Worm (Caenorhabditis elegans) whole organism, L4 larva: ENCODE data around the gene slc-25A18.2.

Source experiments
- F10B5.3 ChIP-seq: sonication (generic microtip); optimal IDR thresholded peaks from 2 replicates; lab custom pipeline; 2016; ENCODE audit warnings: mild to moderate bottlenecking, missing genetic modification characterization, missing compliant biosample characterization
- F26F4.8 ChIP-seq: fragments of 200-800 bp; sonication (Bioruptor generic); conservative IDR thresholded peaks from 2 replicates; pipeline ENCODE4 v1.3.6; 2022; ENCODE audit warnings: missing genetic modification characterization, missing compliant biosample characterization
- T20F7.1 ChIP-seq: fragments of 200-800 bp; sonication (Bioruptor generic); optimal IDR thresholded peaks from 2 replicates; lab custom pipeline; 2018; ENCODE audit warnings: mild to moderate bottlenecking, missing genetic modification characterization, missing compliant biosample characterization
- T26A8.4 ChIP-seq: fragments of 200-800 bp; sonication (Bioruptor generic); IDR thresholded peaks from 2 replicates; pipeline ENCODE4 v1.3.6; 2022; ENCODE audit warnings: missing genetic modification characterization, missing compliant biosample characterization
- Y75B8A.6 ChIP-seq: fragments of 200-800 bp; sonication (Bioruptor generic); IDR thresholded peaks from 2 replicates; pipeline ENCODE4 v1.3.6; 2022; ENCODE audit warnings: missing genetic modification reagents, missing genetic modification characterization, missing compliant biosample characterization
- aha-1 ChIP-seq: fragments of 150-350 bp; peaks from one replicate; lab custom pipeline; 2014; ENCODE audit warnings: missing biosample characterization, missing genetic modification characterization
- ama-1 ChIP-seq: fragments of 150-350 bp; optimal IDR thresholded peaks from 2 replicates; lab custom pipeline; 2014; ENCODE audit warnings: inconsistent platforms, mixed read lengths
- ceh-20 ChIP-seq: fragments of 200-800 bp; sonication (Bioruptor generic); IDR thresholded peaks from 2 replicates; pipeline ENCODE4 v1.3.6; 2022; ENCODE audit warnings: missing genetic modification reagents, missing genetic modification characterization, missing compliant biosample characterization
- ceh-32 ChIP-seq: sonication (generic microtip); optimal IDR thresholded peaks from 2 replicates; lab custom pipeline; 2016; ENCODE audit warnings: mild to moderate bottlenecking, missing genetic modification characterization, missing compliant biosample characterization; ENCODE audit not compliant: poor library complexity
- ces-1 ChIP-seq: fragments of 150-350 bp; sonication (generic microtip); optimal IDR thresholded peaks from 4 replicates; lab custom pipeline; 2014; ENCODE audit warnings: missing biosample characterization, missing genetic modification reagents, missing genetic modification characterization
- cey-2 ChIP-seq: sonication (generic microtip); optimal IDR thresholded peaks from 3 replicates; lab custom pipeline; 2017; ENCODE audit warnings: missing genetic modification characterization, mild to moderate bottlenecking, missing compliant biosample characterization, antibody characterized with exemption, borderline replicate concordance; ENCODE audit not compliant: insufficient read depth
- ctbp-1 ChIP-seq: fragments of 200-800 bp; sonication (Bioruptor generic); IDR thresholded peaks from 2 replicates; pipeline ENCODE4 v1.3.6; 2022; ENCODE audit warnings: missing genetic modification reagents, missing genetic modification characterization, missing compliant biosample characterization
- daf-12 ChIP-seq: fragments of 150-350 bp; optimal IDR thresholded peaks from 2 replicates; lab custom pipeline; 2014; ENCODE audit warnings: missing biosample characterization, missing genetic modification reagents, missing genetic modification characterization
- daf-16 ChIP-seq, 3 experiments: sonication (generic microtip); optimal IDR thresholded peaks; 2 replicates each; lab custom pipeline; 2016 to 2017; ENCODE audit warnings: missing genetic modification characterization in 3 of 3, missing genetic modification reagents in 3 of 3, mild to moderate bottlenecking in 2 of 3, missing compliant biosample characterization in 2 of 3, missing biosample characterization in 1 of 3, moderate library complexity in 1 of 3
- daf-19 ChIP-seq: fragments of 200-800 bp; sonication (Bioruptor generic); conservative IDR thresholded peaks from 2 replicates; pipeline ENCODE4 v1.3.6; 2022; ENCODE audit warnings: missing genetic modification characterization, missing compliant biosample characterization
- dmd-6 ChIP-seq: fragments of 200-800 bp; sonication (Bioruptor generic); IDR thresholded peaks from 2 replicates; pipeline ENCODE4 v1.3.6; 2022; ENCODE audit warnings: missing genetic modification reagents, missing genetic modification characterization, missing compliant biosample characterization
- dmd-8 ChIP-seq: fragments of 200-800 bp; sonication (Bioruptor generic); IDR thresholded peaks from 2 replicates; pipeline ENCODE4 v1.3.6; 2022; ENCODE audit warnings: missing genetic modification characterization, missing compliant biosample characterization
- dmd-9 ChIP-seq: fragments of 200-800 bp; sonication (Bioruptor generic); IDR thresholded peaks from 2 replicates; pipeline ENCODE4 v1.3.6; 2022; ENCODE audit warnings: missing genetic modification reagents, missing genetic modification characterization, missing compliant biosample characterization
- fkh-10 ChIP-seq: fragments of 150-350 bp; optimal IDR thresholded peaks from 2 replicates; lab custom pipeline; 2014; ENCODE audit warnings: missing biosample characterization, missing genetic modification reagents, missing genetic modification characterization
- hlh-11 ChIP-seq: fragments of 200-800 bp; sonication (Bioruptor generic); optimal IDR thresholded peaks from 2 replicates; lab custom pipeline; 2018; ENCODE audit warnings: mild to moderate bottlenecking, missing genetic modification characterization, missing compliant biosample characterization
- hlh-30 ChIP-seq: sonication (generic microtip); optimal IDR thresholded peaks from 2 replicates; lab custom pipeline; 2017; ENCODE audit warnings: antibody characterized with exemption, mild to moderate bottlenecking, missing genetic modification characterization, missing compliant biosample characterization; ENCODE audit not compliant: insufficient read depth
- hmg-1.1 ChIP-seq: fragments of 200-800 bp; sonication (Bioruptor generic); IDR thresholded peaks from 2 replicates; pipeline ENCODE4 v1.3.6; 2022; ENCODE audit warnings: missing genetic modification reagents, missing genetic modification characterization, missing compliant biosample characterization
- lim-7 ChIP-seq: fragments of 200-800 bp; sonication (Bioruptor generic); IDR thresholded peaks from 2 replicates; pipeline ENCODE4 v1.3.6; 2022; ENCODE audit warnings: missing genetic modification characterization, missing compliant biosample characterization
- lin-1 ChIP-seq: fragments of 200-800 bp; sonication (Bioruptor generic); IDR thresholded peaks from 2 replicates; pipeline ENCODE4 v1.3.6; 2022; ENCODE audit warnings: missing genetic modification reagents, missing genetic modification characterization, missing compliant biosample characterization
- lin-29 ChIP-seq: fragments of 200-800 bp; sonication (Bioruptor generic); IDR thresholded peaks from 2 replicates; pipeline ENCODE4 v1.3.6; 2022; ENCODE audit warnings: missing genetic modification reagents, missing genetic modification characterization, missing compliant biosample characterization
- lin-39 ChIP-seq: fragments of 150-350 bp; optimal IDR thresholded peaks from 2 replicates; lab custom pipeline; 2014; ENCODE audit warnings: missing biosample characterization, missing genetic modification reagents, missing genetic modification characterization
- lsy-2 ChIP-seq, 2 experiments: fragments of 150-350 bp in 1 of 2; sonication (generic microtip) in 1 of 2; optimal IDR thresholded peaks; 2 replicates each; lab custom pipeline; 2014 to 2017; ENCODE audit warnings: missing biosample characterization in 2 of 2, missing genetic modification characterization in 2 of 2
- mdl-1 ChIP-seq, 2 experiments: fragments of 150-350 bp in 1 of 2; sonication (generic microtip) in 1 of 2; optimal IDR thresholded peaks; 2 replicates each; lab custom pipeline; 2014 to 2017; ENCODE audit warnings: missing biosample characterization in 2 of 2, missing genetic modification characterization in 2 of 2
- mep-1 ChIP-seq: fragments of 150-350 bp; sonication (generic microtip); optimal IDR thresholded peaks from 3 replicates; lab custom pipeline; 2014; ENCODE audit warnings: missing biosample characterization, missing genetic modification characterization
- mxl-3 ChIP-seq: fragments of 200-800 bp; sonication (Bioruptor generic); optimal IDR thresholded peaks from 2 replicates; lab custom pipeline; 2018; ENCODE audit warnings: mild to moderate bottlenecking, missing genetic modification characterization, missing compliant biosample characterization
- nhr-11 ChIP-seq: fragments of 150-350 bp; optimal IDR thresholded peaks from 2 replicates; lab custom pipeline; 2014; ENCODE audit warnings: missing biosample characterization, missing genetic modification characterization
- nhr-111 ChIP-seq: fragments of 200-800 bp; sonication (Bioruptor generic); optimal IDR thresholded peaks from 2 replicates; lab custom pipeline; 2018; ENCODE audit warnings: mild to moderate bottlenecking, missing genetic modification characterization, missing compliant biosample characterization
- pha-4 ChIP-seq, 2 experiments: fragments of 150-350 bp in 1 of 2; fragments of 200-800 bp in 1 of 2; sonication (Bioruptor generic) in 1 of 2; IDR thresholded peaks in 1 of 2; optimal IDR thresholded peaks in 1 of 2; 2 replicates each; pipeline versions ENCODE4 v1.3.6 to Lab custom; 2014 to 2022; ENCODE audit warnings: missing genetic modification characterization in 2 of 2, missing genetic modification reagents in 2 of 2, missing biosample characterization in 1 of 2, missing compliant biosample characterization in 1 of 2
- php-3 ChIP-seq: fragments of 200-800 bp; sonication (Bioruptor generic); IDR thresholded peaks from 2 replicates; pipeline ENCODE4 v1.3.6; 2022; ENCODE audit warnings: missing genetic modification reagents, missing genetic modification characterization, missing compliant biosample characterization
- rbr-2 ChIP-seq: sonication (generic microtip); optimal IDR thresholded peaks from 2 replicates; lab custom pipeline; 2016; ENCODE audit warnings: missing genotype, missing genetic modification characterization, missing compliant biosample characterization
- set-16 ChIP-seq: fragments of 200-800 bp; sonication (Bioruptor generic); IDR thresholded peaks from 2 replicates; pipeline ENCODE4 v1.3.6; 2022; ENCODE audit warnings: missing genetic modification reagents, missing genetic modification characterization, missing compliant biosample characterization
- spr-1 ChIP-seq: sonication (generic microtip); optimal IDR thresholded peaks from 2 replicates; lab custom pipeline; 2016; ENCODE audit warnings: mild to moderate bottlenecking, missing genetic modification characterization, missing compliant biosample characterization
- vab-7 ChIP-seq: fragments of 200-800 bp; sonication (Bioruptor generic); IDR thresholded peaks from 2 replicates; pipeline ENCODE4 v1.3.6; 2022; ENCODE audit warnings: missing genetic modification reagents, missing genetic modification characterization, missing compliant biosample characterization
- zag-1 ChIP-seq: fragments of 150-350 bp; optimal IDR thresholded peaks from 2 replicates; lab custom pipeline; 2014; ENCODE audit warnings: missing biosample characterization, missing genetic modification characterization
- zfp-2 ChIP-seq: sonication (generic microtip); optimal IDR thresholded peaks from 2 replicates; lab custom pipeline; 2016; ENCODE audit warnings: mild to moderate bottlenecking, missing genetic modification characterization, missing compliant biosample characterization
- zip-2 ChIP-seq: fragments of 150-350 bp; optimal IDR thresholded peaks from 2 replicates; lab custom pipeline; 2014; ENCODE audit warnings: missing biosample characterization, missing genetic modification characterization
- ztf-11 ChIP-seq: fragments of 150-350 bp; optimal IDR thresholded peaks from 2 replicates; lab custom pipeline; 2014; ENCODE audit warnings: missing biosample characterization, missing genetic modification characterization
- ztf-7 ChIP-seq: fragments of 150-350 bp; optimal IDR thresholded peaks from 2 replicates; lab custom pipeline; 2014; ENCODE audit warnings: missing biosample characterization, missing genetic modification characterization

Gene slc-25A18.2

ce11 chrIV:7507841-7508509, 33.1 kb downstream of the slc-25A18.2 start, which contains the start of the genes vdac-1 and R05G6.5 (continued):
- TF ChIP-seq aha-1 (tag; lab: Kevin White, UChicago) = peak; percentile 83
- TF ChIP-seq dmd-8 (GFP tag; lab: Robert Waterston, UW) = peak; percentile 73; the same call in 1 of the 2 replicates
- no peak for TF ChIP-seq daf-12 (tag; lab: Kevin White, UChicago)
- peak; percentile 91 for TF ChIP-seq mep-1 (tag; lab: Kevin White, UChicago)
- TF ChIP-seq pha-4 (GFP tag; IDR thresholded peaks at IDR 0.05; lab: Robert Waterston, UW) = peak; percentile 77
- peak; percentile 38 for TF ChIP-seq pha-4 (tag; optimal IDR thresholded peaks at IDR 0.05; lab: Kevin White, UChicago)
- no peak for TF ChIP-seq ceh-32 (tag; lab: Kevin White, UChicago)
- TF ChIP-seq lim-7 = peak; percentile 13; the same call in 1 of the 2 replicates
- no peak for TF ChIP-seq zag-1
- peak; percentile 99 for TF ChIP-seq mxl-3
- TF ChIP-seq hlh-30 = peak; percentile 92
- no peak for TF ChIP-seq cey-2 (tag; lab: Kevin White, UChicago)
- peak; percentile 95 for TF ChIP-seq hlh-11
- peak; percentile 10 for TF ChIP-seq zip-2 (tag; lab: Kevin White, UChicago)
- peak; percentile 59 for TF ChIP-seq T26A8.4 (GFP tag; lab: Robert Waterston, UW)
- TF ChIP-seq F26F4.8 (GFP tag; lab: Robert Waterston, UW) = no peak
- no peak for TF ChIP-seq lin-39 (tag; lab: Kevin White, UChicago)
- TF ChIP-seq lin-29 (GFP tag; lab: Robert Waterston, UW) = 0 out of 2 replicates have a peak, but pooled peaks have one; percentile 22
- TF ChIP-seq php-3 (GFP tag; lab: Robert Waterston, UW) = peak; percentile 74; the same call in 1 of the 2 replicates
- no peak for TF ChIP-seq ces-1
- peak; percentile 72 for TF ChIP-seq rbr-2 (tag; lab: Kevin White, UChicago)
- peak; percentile 75 for TF ChIP-seq nhr-11 (tag; lab: Kevin White, UChicago)
- no peak for TF ChIP-seq nhr-111 (GFP tag; lab: Kevin White, UChicago)
- peak; percentile 71 for TF ChIP-seq hmg-1.1 (GFP tag; lab: Robert Waterston, UW)
- peak; percentile 88 for TF ChIP-seq dmd-6
- TF ChIP-seq daf-19 (GFP tag; lab: Robert Waterston, UW) = no peak
- TF ChIP-seq ama-1 = peak; percentile 24
- TF ChIP-seq ztf-7 = peak; percentile 22
- peak; percentile 63; the same call in 1 of the 2 replicates for TF ChIP-seq ctbp-1 (GFP tag; lab: Robert Waterston, UW)
- TF ChIP-seq zfp-2 (tag; lab: Kevin White, UChicago) = no peak
- TF ChIP-seq fkh-10 (GFP tag; lab: Kevin White, UChicago) = peak; percentile 39
- no peak for TF ChIP-seq F10B5.3 (tag; lab: Kevin White, UChicago)
- TF ChIP-seq daf-16 (GFP tag; optimal IDR thresholded peaks at IDR 0.05; lab: Kevin White, UChicago) = peak in 1 of 2 experiments; percentile 2
- TF ChIP-seq daf-16 (tag; optimal IDR thresholded peaks at IDR 0.05; lab: Kevin White, UChicago) = peak; percentile 73
- TF ChIP-seq lin-1 = peak; percentile 65; the same call in 1 of the 2 replicates
- peak; percentile 57 for TF ChIP-seq vab-7 (GFP tag; lab: Robert Waterston, UW)
- no peak for TF ChIP-seq dmd-9 (GFP tag; lab: Robert Waterston, UW)
- 0 out of 2 replicates have a peak, but pooled peaks have one; percentile 18 for TF ChIP-seq Y75B8A.6 (GFP tag; lab: Robert Waterston, UW)
- peak; percentile 69 to 81 for TF ChIP-seq lsy-2 (tag; optimal IDR thresholded peaks at IDR 0.05; lab: Kevin White, UChicago)
- peak; percentile 84 for TF ChIP-seq ceh-20 (GFP tag; lab: Robert Waterston, UW)
- TF ChIP-seq mdl-1 (tag; optimal IDR thresholded peaks at IDR 0.05; lab: Kevin White, UChicago) = peak in 1 of 2 experiments; percentile 78
- peak; percentile 88 for TF ChIP-seq T20F7.1 (GFP tag; lab: Kevin White, UChicago)
- TF ChIP-seq set-16 (GFP tag; lab: Robert Waterston, UW) = no peak
- TF ChIP-seq spr-1 = peak; percentile 16
- TF ChIP-seq ztf-11 (tag; lab: Kevin White, UChicago) = no peak
